Worm (Caenorhabditis elegans): ENCODE results near the gene Y57G11C.48.

DNA sequence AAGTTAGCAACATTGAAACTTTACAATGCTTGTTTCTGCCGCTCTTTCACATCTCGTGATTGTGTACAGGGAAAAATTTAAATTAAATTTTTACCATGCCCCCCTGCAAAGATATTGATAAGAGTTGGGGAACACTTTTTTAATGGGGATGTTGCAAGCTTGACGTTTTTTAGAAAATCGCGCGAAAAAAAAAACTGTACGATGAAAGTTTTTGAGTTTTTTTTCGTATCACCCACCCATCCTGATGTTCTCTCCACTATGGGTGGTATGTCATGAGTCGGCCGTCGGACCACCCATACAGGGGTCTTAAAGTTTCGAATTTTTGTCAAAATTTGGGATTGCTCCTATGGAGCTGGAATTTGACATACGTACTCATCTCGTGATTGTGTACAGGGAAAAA, 4.9 kb upstream of the Y57G11C.48 start:
- no peak for TF ChIP-seq lin-15B (tag; optimal IDR thresholded peaks at IDR 0.05)
- TF ChIP-seq spr-1 (tag; optimal IDR thresholded peaks at IDR 0.05), result no peak
- TF ChIP-seq lir-3 (tag; optimal IDR thresholded peaks at IDR 0.05), result no peak

Measured in whole organism, L4 larva.